Worm (Caenorhabditis elegans) whole organism, L1 larva: ENCODE data around the gene ptc-1.

Experiments used
- fkh-10 ChIP-seq: sonication (generic microtip); optimal IDR thresholded peaks from 2 replicates; lab custom pipeline; 2017; ENCODE audit warnings: missing biosample characterization, missing genetic modification reagents, missing genetic modification characterization
- nhr-11 ChIP-seq: fragments of 150-350 bp; optimal IDR thresholded peaks from 2 replicates; lab custom pipeline; 2014; ENCODE audit warnings: missing biosample characterization, missing genetic modification characterization
- nhr-28 ChIP-seq: fragments of 150-350 bp; optimal IDR thresholded peaks from 2 replicates; lab custom pipeline; 2014; ENCODE audit warnings: missing biosample characterization, missing genetic modification characterization
- pag-3 ChIP-seq: sonication (generic microtip); optimal IDR thresholded peaks from 2 replicates; lab custom pipeline; 2017; ENCODE audit warnings: missing genetic modification characterization, mild to moderate bottlenecking, missing compliant biosample characterization, antibody characterized with exemption, borderline replicate concordance; ENCODE audit not compliant: insufficient read depth
- rnt-1 ChIP-seq: sonication (generic microtip); optimal IDR thresholded peaks from 2 replicates; lab custom pipeline; 2016; ENCODE audit warnings: mild to moderate bottlenecking, missing genetic modification characterization, moderate library complexity, missing compliant biosample characterization
- vab-15 ChIP-seq: sonication (generic microtip); optimal IDR thresholded peaks from 2 replicates; lab custom pipeline; 2017; ENCODE audit warnings: missing genotype, mild to moderate bottlenecking, missing genetic modification characterization, missing compliant biosample characterization
- zip-4 ChIP-seq: fragments of 200-800 bp; sonication (Bioruptor generic); optimal IDR thresholded peaks from 2 replicates; lab custom pipeline; 2018; ENCODE audit warnings: mild to moderate bottlenecking, missing genetic modification characterization, moderate library complexity, missing compliant biosample characterization

DNA sequence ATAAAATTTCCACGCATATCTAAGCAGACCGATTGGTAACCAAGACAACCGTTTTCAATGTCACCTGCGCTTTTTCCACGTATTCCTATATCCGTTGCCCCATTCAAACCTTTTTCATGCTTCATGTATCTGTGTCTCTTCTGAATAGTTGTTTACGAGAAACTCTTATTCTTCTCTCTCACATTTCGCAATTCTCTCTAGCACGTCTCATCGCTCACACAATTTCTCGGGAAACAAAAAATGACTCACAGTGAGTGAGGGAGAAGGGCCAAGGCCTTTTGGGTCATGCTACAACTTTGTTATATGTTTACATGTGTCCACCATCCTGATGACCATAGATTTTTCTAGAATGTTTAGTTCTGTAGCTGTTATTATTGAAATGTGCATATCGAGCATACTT lies 5.7 kb upstream of the ptc-1 start:
- TF ChIP-seq zip-4 (GFP tag; lab: Kevin White, UChicago) (peak; percentile 57), fkh-10 (GFP tag; lab: Kevin White, UChicago) (peak; percentile 25), rnt-1 (peak; percentile 33), nhr-28 (tag; lab: Kevin White, UChicago) (no peak), pag-3 (no peak), vab-15 (tag; lab: Kevin White, UChicago) (no peak), nhr-11 (peak; percentile 42)
